Fruit fly (Drosophila melanogaster) whole organism, pupa: ENCODE measurements around the gene Sirt4.

Source experiments
- CG13204 ChIP-seq: fragments of 200-800 bp; sonication (Bioruptor generic); optimal IDR thresholded peaks from 2 replicates; lab custom pipeline; 2018; ENCODE audit warnings: missing biosample characterization, mild to moderate bottlenecking, missing genetic modification characterization, moderate library complexity
- CG9948 ChIP-seq: fragments of 200-800 bp; sonication (Bioruptor generic); optimal IDR thresholded peaks from 2 replicates; lab custom pipeline; 2018; ENCODE audit warnings: missing biosample characterization, mild to moderate bottlenecking, missing genetic modification characterization, moderate library complexity
- Pif1A ChIP-seq: fragments of 200-800 bp; sonication (Bioruptor generic); optimal IDR thresholded peaks from 3 replicates; lab custom pipeline; 2016; ENCODE audit warnings: missing biosample characterization, missing genetic modification characterization
- fd96Ca ChIP-seq: fragments of 200-800 bp; sonication (Bioruptor generic); IDR thresholded peaks from 3 replicates; pipeline ENCODE4 v1.3.6; 2022; ENCODE audit warnings: missing biosample characterization, missing genetic modification characterization
- rn ChIP-seq: fragments of 200-800 bp; sonication (Bioruptor generic); IDR thresholded peaks from 2 replicates; pipeline ENCODE4 v1.3.6; 2022; ENCODE audit warnings: missing biosample characterization, missing genetic modification characterization

Sirt4 gene

DNA sequence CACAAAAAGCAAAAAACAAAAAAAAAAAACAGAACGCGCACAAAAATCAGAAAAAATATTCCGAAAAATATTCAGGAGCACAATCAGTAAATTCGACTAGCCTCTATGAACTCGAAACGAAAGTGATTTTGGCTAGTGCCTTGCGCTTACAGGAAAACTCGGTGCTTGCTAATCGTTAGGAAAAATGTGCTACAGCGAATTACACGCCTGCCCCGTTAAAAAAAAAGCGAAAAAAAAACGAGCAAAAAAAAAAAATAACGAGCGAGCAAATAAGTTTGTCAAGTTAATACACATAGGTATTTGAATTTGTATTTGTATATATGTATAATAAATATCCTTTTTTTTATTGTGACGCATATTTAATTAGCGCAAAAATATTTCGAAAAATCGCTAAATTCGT, 49.5 kb downstream of the Sirt4 start, which contains the start of gene CG34434:
Gene CG34434 (minus strand): TSS at position 101 of the 400 bp plus-strand sequence.
- TF ChIP-seq CG13204, result no peak
- no peak for TF ChIP-seq fd96Ca (GFP tag; lab: Robert Waterston, UW)
- TF ChIP-seq Pif1A, result no peak
- TF ChIP-seq CG9948, result no peak
- no peak for TF ChIP-seq rn (GFP tag; lab: Robert Waterston, UW)
